Worm (Caenorhabditis elegans) whole organism, early embryonic: ENCODE measurements around the gene rgr-1.

Experiments
- F13C5.2 ChIP-seq: sonication (generic microtip); optimal IDR thresholded peaks from 2 replicates; lab custom pipeline; 2017; ENCODE audit warnings: mild to moderate bottlenecking, missing genetic modification characterization, inconsistent platforms, missing compliant biosample characterization
- hmg-4 ChIP-seq: fragments of 200-800 bp; sonication (Bioruptor generic); optimal IDR thresholded peaks from 2 replicates; lab custom pipeline; 2018; ENCODE audit warnings: mild to moderate bottlenecking, missing genetic modification characterization, missing compliant biosample characterization
- hnd-1 ChIP-seq: sonication (generic microtip); optimal IDR thresholded peaks from 2 replicates; lab custom pipeline; 2016; ENCODE audit warnings: missing genetic modification characterization, missing compliant biosample characterization
- pes-1 ChIP-seq: fragments of 200-800 bp; sonication (Bioruptor generic); IDR thresholded peaks from 2 replicates; pipeline ENCODE4 v1.3.6; 2022; ENCODE audit warnings: missing genetic modification reagents, missing genetic modification characterization, missing compliant biosample characterization
- scrt-1 ChIP-seq: fragments of 200-800 bp; sonication (Bioruptor generic); IDR thresholded peaks from 2 replicates; pipeline ENCODE4 v1.3.6; 2022; ENCODE audit warnings: missing genetic modification characterization, missing compliant biosample characterization
- tra-4 ChIP-seq: sonication (generic microtip); optimal IDR thresholded peaks from 2 replicates; lab custom pipeline; 2017; ENCODE audit warnings: missing genetic modification characterization, missing compliant biosample characterization

Gene rgr-1

ce11 chrIII:9453962-9454361 is 60.4 kb downstream of the rgr-1 start, which contains the start of gene F54C8.7:
TSS of gene F54C8.7 (minus strand) at chrIII:9454062.
- TF ChIP-seq tra-4 (tag; lab: Kevin White, UChicago) (no peak), hnd-1 (no peak), scrt-1 (GFP tag; lab: Robert Waterston, UW) (no peak), pes-1 (GFP tag; lab: Robert Waterston, UW) (no peak), hmg-4 (no peak), F13C5.2 (tag; lab: Kevin White, UChicago) (no peak)
